Worm (Caenorhabditis elegans) whole organism, L2 larva: ENCODE results near the gene F40H3.2.

Experiments used
- ama-1 ChIP-seq: fragments of 150-350 bp; optimal IDR thresholded peaks from 2 replicates; lab custom pipeline; 2018; ENCODE audit warnings: inconsistent platforms
- egl-27 ChIP-seq: sonication (generic microtip); optimal IDR thresholded peaks from 3 replicates; lab custom pipeline; 2017; ENCODE audit warnings: missing biosample characterization, missing genetic modification reagents, missing genetic modification characterization
- fos-1 ChIP-seq: fragments of 150-350 bp; optimal IDR thresholded peaks from 2 replicates; lab custom pipeline; 2014; ENCODE audit warnings: missing biosample characterization, missing genetic modification characterization
- lin-39 ChIP-seq: fragments of 150-350 bp; optimal IDR thresholded peaks from 2 replicates; lab custom pipeline; 2014; ENCODE audit warnings: missing biosample characterization, missing genetic modification reagents, missing genetic modification characterization
- lsy-2 ChIP-seq, 2 experiments: fragments of 150-350 bp in 1 of 2; sonication (generic microtip) in 1 of 2; optimal IDR thresholded peaks; 2 replicates each; lab custom pipeline; 2014 to 2017; ENCODE audit warnings: missing biosample characterization in 2 of 2, missing genetic modification characterization in 2 of 2
- nhr-237 ChIP-seq: fragments of 150-350 bp; optimal IDR thresholded peaks from 2 replicates; lab custom pipeline; 2014; ENCODE audit warnings: missing biosample characterization, missing genetic modification characterization

DNA sequence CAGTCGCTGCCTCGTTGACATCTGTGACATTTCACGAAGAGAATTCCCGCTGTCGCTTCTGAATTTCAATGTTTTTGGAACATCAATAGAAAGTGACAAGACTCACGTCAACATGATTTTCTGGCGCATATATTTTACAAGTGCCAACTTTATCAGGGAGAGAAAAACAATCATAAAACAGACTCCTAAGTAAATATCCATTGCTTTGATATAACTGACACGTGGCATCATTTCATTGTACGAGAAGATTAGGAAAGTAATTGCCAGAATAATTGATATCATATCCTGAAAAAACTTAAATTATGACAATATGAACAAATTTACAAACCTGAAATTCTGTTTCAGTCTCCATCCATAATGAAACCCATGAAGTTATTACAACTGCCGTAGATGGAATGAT is 15.3 kb upstream of the F40H3.2 start:
- TF ChIP-seq egl-27 (tag; lab: Kevin White, UChicago) (no peak), lin-39 (tag; lab: Kevin White, UChicago) (no peak), lsy-2 (tag; optimal IDR thresholded peaks at IDR 0.05; lab: Kevin White, UChicago) (no peak), fos-1 (tag; lab: Kevin White, UChicago) (no peak), ama-1 (no peak), nhr-237 (tag; lab: Kevin White, UChicago) (no peak)
